Fruit fly (Drosophila melanogaster): ENCODE measurements around the gene CG42613.

CG42613 gene

DNA sequence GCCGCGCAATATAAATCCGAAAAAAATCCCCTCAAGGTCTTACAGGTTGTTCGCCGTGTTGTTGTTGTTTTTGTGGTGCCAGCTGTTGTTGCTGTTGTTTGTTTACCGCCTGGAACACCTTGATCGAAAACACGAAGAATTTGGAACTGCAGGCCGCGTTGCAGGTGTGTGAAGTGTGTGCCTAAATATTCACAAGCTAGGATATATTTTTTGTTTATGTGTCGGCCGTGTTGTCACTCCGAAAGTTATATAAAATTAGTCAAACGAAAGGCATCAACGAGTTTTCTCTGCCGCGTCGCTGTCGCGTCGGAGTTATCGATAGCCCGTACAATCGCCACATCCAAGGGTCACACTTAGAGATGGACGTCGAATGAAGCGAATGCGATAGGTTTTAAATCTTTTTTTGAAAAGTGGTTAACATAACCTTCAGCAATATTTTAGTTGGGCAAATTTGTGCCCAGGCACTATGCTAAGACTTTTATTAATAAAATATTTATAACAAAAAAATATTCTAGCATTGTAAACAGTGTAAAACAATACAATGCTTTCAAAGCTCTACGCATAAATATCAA is 564 bp upstream of the CG42613 start, which contains the start of gene Mpc1 (continued):
- TF ChIP-seq Dll (GFP tag; IDR thresholded peaks at IDR 0.05; ENCODE audit: partially characterized antibody) (peak; percentile 81; the same call in 3 of the 4 replicates), CG6175 (GFP tag; IDR thresholded peaks at IDR 0.05) (no peak), YL-1 (GFP tag; optimal IDR thresholded peaks at IDR 0.05) (peak; percentile 80), CrebB (tag; optimal IDR thresholded peaks at IDR 0.05) (no peak), fd3F (GFP tag; optimal IDR thresholded peaks at IDR 0.05) (no peak), Adf1 (GFP tag; IDR thresholded peaks at IDR 0.05) (peak; percentile 99), CG3726 (GFP tag; IDR thresholded peaks at IDR 0.05) (no peak), tll (GFP tag; optimal IDR thresholded peaks at IDR 0.05) (peak in 1 of 2 experiments; percentile 20), Kr (GFP tag; optimal IDR thresholded peaks at IDR 0.05) (no peak), CG9727 (GFP tag; optimal IDR thresholded peaks at IDR 0.05) (no peak), CG6813 (GFP tag; optimal IDR thresholded peaks at IDR 0.05) (no peak), CG3847 (GFP tag; IDR thresholded peaks at IDR 0.05) (no peak), CG12942 (GFP tag; optimal IDR thresholded peaks at IDR 0.05) (no peak), hth (optimal IDR thresholded peaks at IDR 0.05) (no peak), B-H2 (GFP tag; optimal IDR thresholded peaks at IDR 0.05) (peak; percentile 5), knrl (GFP tag; IDR thresholded peaks at IDR 0.05; ENCODE audit: partially characterized antibody) (peak; percentile 83), CG4328 (GFP tag; optimal IDR thresholded peaks at IDR 0.05) (peak; percentile 19), pum (GFP tag; optimal IDR thresholded peaks at IDR 0.05) (no peak), CG5180 (GFP tag; optimal IDR thresholded peaks at IDR 0.05) (no peak), chif (GFP tag; optimal IDR thresholded peaks at IDR 0.05) (no peak), CG14667 (GFP tag; IDR thresholded peaks at IDR 0.05) (no peak), Hey (tag; optimal IDR thresholded peaks at IDR 0.05) (no peak), pros (GFP tag; optimal IDR thresholded peaks at IDR 0.05) (no peak), D19A (tag; optimal IDR thresholded peaks at IDR 0.05) (peak; percentile 0), Chrac-16 (GFP tag; optimal IDR thresholded peaks at IDR 0.05) (no peak), CG7556 (GFP tag; optimal IDR thresholded peaks at IDR 0.05) (peak; percentile 61), stc (GFP tag; IDR thresholded peaks at IDR 0.05) (no peak), PHDP (tag; optimal IDR thresholded peaks at IDR 0.05) (no peak), CG10979 (tag; optimal IDR thresholded peaks at IDR 0.05) (no peak), Bgb (GFP tag; IDR thresholded peaks at IDR 0.05; ENCODE audit: partially characterized antibody) (peak; percentile 85), Ets65A (GFP tag) (no peak), Dref (GFP tag; IDR thresholded peaks at IDR 0.05) (peak; percentile 89), CG13424 (tag; optimal IDR thresholded peaks at IDR 0.05) (peak; percentile 19), tx (GFP tag; optimal IDR thresholded peaks at IDR 0.05) (no peak), Oli (tag; optimal IDR thresholded peaks at IDR 0.05) (no peak), mirr (GFP tag; optimal IDR thresholded peaks at IDR 0.05) (peak; percentile 2), CG9817 (tag; optimal IDR thresholded peaks at IDR 0.05) (peak; percentile 21), CG30403 (GFP tag; optimal IDR thresholded peaks at IDR 0.05) (no peak), Vsx1 (GFP tag; optimal IDR thresholded peaks at IDR 0.05) (no peak), Mrtf (GFP tag; IDR thresholded peaks at IDR 0.05) (no peak), Oaz (GFP tag; IDR thresholded peaks at IDR 0.05) (no peak), exex (tag; optimal IDR thresholded peaks at IDR 0.05) (no peak), hkb (optimal IDR thresholded peaks at IDR 0.05) (no peak), hkb (GFP tag; IDR thresholded peaks at IDR 0.05) (no peak), jing (GFP tag; optimal IDR thresholded peaks at IDR 0.05) (no peak), gsb-n (tag; optimal IDR thresholded peaks at IDR 0.05) (no peak), CG12769 (tag; optimal IDR thresholded peaks at IDR 0.05) (no peak), insv (GFP tag; optimal IDR thresholded peaks at IDR 0.05) (peak in 1 of 2 experiments; percentile 8), CG1024 (GFP tag; IDR thresholded peaks at IDR 0.05) (no peak), gt (GFP tag; IDR thresholded peaks at IDR 0.05) (no peak), tup (GFP tag; optimal IDR thresholded peaks at IDR 0.05) (no peak)
